Fruit fly (Drosophila melanogaster) whole organism, embryonic: Measurements from ENCODE around the gene CG15643.

ENCODE experiments used
- Atf6 ChIP-seq: fragments of 200-800 bp; sonication (Bioruptor generic); IDR thresholded peaks from 2 replicates; pipeline ENCODE4 v1.3.6; 2022; ENCODE audit warnings: missing biosample characterization, missing genetic modification characterization
- B-H1 ChIP-seq: fragments of 200-800 bp; sonication (Bioruptor generic); IDR thresholded peaks from 3 replicates; pipeline ENCODE4 v1.3.6; 2022; ENCODE audit warnings: missing biosample characterization, missing genetic modification characterization
- C15 ChIP-seq: fragments of 200-800 bp; sonication (Bioruptor generic); IDR thresholded peaks from 3 replicates; pipeline ENCODE4 v1.3.6; 2022; ENCODE audit warnings: missing biosample characterization, missing genetic modification characterization
- CG10267 ChIP-seq: fragments of 200-800 bp; sonication (Bioruptor generic); optimal IDR thresholded peaks from 2 replicates; lab custom pipeline; 2018; ENCODE audit warnings: missing biosample characterization, mild to moderate bottlenecking, missing genetic modification characterization, moderate library complexity
- CG10366 ChIP-seq: fragments of 200-800 bp; sonication (Bioruptor generic); IDR thresholded peaks from 2 replicates; pipeline ENCODE4 v1.3.6; 2022; ENCODE audit warnings: missing biosample characterization, missing genetic modification characterization
- CG12299 ChIP-seq: fragments of 200-800 bp; sonication (Bioruptor generic); optimal IDR thresholded peaks from 2 replicates; lab custom pipeline; 2018; ENCODE audit warnings: missing biosample characterization, mild to moderate bottlenecking, missing genetic modification characterization
- CG14441 ChIP-seq: fragments of 200-800 bp; sonication (Bioruptor generic); IDR thresholded peaks from 2 replicates; pipeline ENCODE4 v1.3.6; 2022; ENCODE audit warnings: missing biosample characterization, missing genetic modification characterization
- CG15011 ChIP-seq: fragments of 200-800 bp; sonication (Bioruptor generic); optimal IDR thresholded peaks from 3 replicates; lab custom pipeline; 2018; ENCODE audit warnings: missing biosample characterization, mild to moderate bottlenecking, missing genetic modification characterization
- CG15269 ChIP-seq: fragments of 200-800 bp; sonication (Bioruptor generic); optimal IDR thresholded peaks from 2 replicates; lab custom pipeline; 2018; ENCODE audit warnings: missing biosample characterization, mild to moderate bottlenecking, missing genetic modification characterization, moderate library complexity
- CG16813 ChIP-seq: fragments of 200-800 bp; sonication (Bioruptor generic); IDR thresholded peaks from 3 replicates; pipeline ENCODE4 v1.3.6; 2022; ENCODE audit warnings: missing biosample characterization, missing genetic modification characterization; ENCODE audit not compliant: partially characterized antibody
- CG17802 ChIP-seq: fragments of 200-800 bp; sonication (Bioruptor generic); optimal IDR thresholded peaks from 2 replicates; lab custom pipeline; 2018; ENCODE audit warnings: missing biosample characterization, mild to moderate bottlenecking, missing genetic modification characterization, moderate library complexity
- CG1792 ChIP-seq: fragments of 200-800 bp; sonication (Bioruptor generic); optimal IDR thresholded peaks from 2 replicates; lab custom pipeline; 2016; ENCODE audit warnings: missing biosample characterization, missing genetic modification characterization
- CG18262 ChIP-seq: fragments of 200-800 bp; optimal IDR thresholded peaks from 3 replicates; lab custom pipeline; 2019; ENCODE audit warnings: missing biosample characterization, mild to moderate bottlenecking, missing genetic modification characterization, moderate library complexity
- CG6272 ChIP-seq: fragments of 200-800 bp; sonication (Bioruptor generic); IDR thresholded peaks from 2 replicates; pipeline ENCODE4 v1.3.6; 2022; ENCODE audit warnings: missing biosample characterization, missing genetic modification characterization
- CG6689 ChIP-seq: fragments of 200-800 bp; sonication (Bioruptor generic); IDR thresholded peaks from 2 replicates; pipeline ENCODE4 v1.3.6; 2022; ENCODE audit warnings: missing biosample characterization, missing genetic modification characterization
- CG6791 ChIP-seq: fragments of 200-800 bp; sonication (Bioruptor generic); IDR thresholded peaks from 3 replicates; pipeline ENCODE4 v1.3.6; 2022; ENCODE audit warnings: missing biosample characterization, missing genetic modification characterization; ENCODE audit not compliant: partially characterized antibody
- CG7745 ChIP-seq: fragments of 200-800 bp; sonication (Bioruptor generic); optimal IDR thresholded peaks from 2 replicates; lab custom pipeline; 2018; ENCODE audit warnings: missing biosample characterization, mild to moderate bottlenecking, missing genetic modification characterization, moderate library complexity
- CG8359 ChIP-seq: fragments of 200-800 bp; sonication (Bioruptor generic); optimal IDR thresholded peaks from 2 replicates; lab custom pipeline; 2017; ENCODE audit warnings: missing biosample characterization, mild to moderate bottlenecking, missing genetic modification characterization, borderline replicate concordance
- CG8765 ChIP-seq: fragments of 200-800 bp; sonication (Bioruptor generic); IDR thresholded peaks from 2 replicates; pipeline ENCODE4 v1.3.6; 2022; ENCODE audit warnings: missing biosample characterization, missing genetic modification characterization
- CG9797 ChIP-seq: fragments of 200-800 bp; sonication (Bioruptor generic); optimal IDR thresholded peaks from 3 replicates; lab custom pipeline; 2018; ENCODE audit warnings: missing biosample characterization, mild to moderate bottlenecking, missing genetic modification characterization
- CkIIα-i1 ChIP-seq: fragments of 200-800 bp; sonication (Bioruptor generic); IDR thresholded peaks from 2 replicates; pipeline ENCODE4 v1.3.6; 2022; ENCODE audit warnings: missing biosample characterization, missing genetic modification characterization
- Dll ChIP-seq: fragments of 200-800 bp; sonication (Bioruptor generic); IDR thresholded peaks from 4 replicates; pipeline ENCODE4 v1.3.6; 2022; ENCODE audit warnings: missing biosample characterization, missing genetic modification characterization; ENCODE audit not compliant: partially characterized antibody
- Dref ChIP-seq: fragments of 200-800 bp; sonication (Bioruptor generic); IDR thresholded peaks from 2 replicates; pipeline ENCODE4 v1.3.6; 2022; ENCODE audit warnings: missing biosample characterization, missing genetic modification characterization
- GATAe ChIP-seq: fragments of 200-800 bp; sonication (Bioruptor generic); conservative IDR thresholded peaks from 2 replicates; pipeline ENCODE4 v1.3.6; 2022; ENCODE audit warnings: missing biosample characterization, missing genetic modification characterization
- H2.0 ChIP-seq: fragments of 200-800 bp; sonication (Bioruptor generic); IDR thresholded peaks from 2 replicates; pipeline ENCODE4 v1.3.6; 2022; ENCODE audit warnings: missing biosample characterization, missing genetic modification characterization
- HLH3B ChIP-seq: fragments of 200-800 bp; sonication (Bioruptor generic); IDR thresholded peaks from 2 replicates; pipeline ENCODE4 v1.3.6; 2022; ENCODE audit warnings: missing biosample characterization, missing genetic modification characterization
- Hr3 ChIP-seq: fragments of 200-800 bp; sonication (Bioruptor generic); optimal IDR thresholded peaks from 3 replicates; lab custom pipeline; 2016; ENCODE audit warnings: missing biosample characterization, missing genetic modification characterization
- Hr51 ChIP-seq, 2 experiments: fragments of 200-800 bp; sonication (Bioruptor generic); optimal IDR thresholded peaks; 2 replicates in 1 of 2; 3 replicates in 1 of 2; lab custom pipeline; 2016 to 2018; ENCODE audit warnings: missing biosample characterization in 2 of 2, missing genetic modification characterization in 2 of 2, mild to moderate bottlenecking in 1 of 2, moderate library complexity in 1 of 2
- Nf-YB ChIP-seq: fragments of 200-800 bp; sonication (Bioruptor generic); optimal IDR thresholded peaks from 3 replicates; lab custom pipeline; 2019; ENCODE audit warnings: missing biosample characterization, mild to moderate bottlenecking, missing genetic modification characterization, moderate library complexity
- Nf-YC ChIP-seq: fragments of 200-800 bp; optimal IDR thresholded peaks from 3 replicates; lab custom pipeline; 2019; ENCODE audit warnings: missing biosample characterization, mild to moderate bottlenecking, missing genetic modification characterization, moderate library complexity
- Oli ChIP-seq: fragments of 200-800 bp; sonication (Bioruptor generic); optimal IDR thresholded peaks from 2 replicates; lab custom pipeline; 2018; ENCODE audit warnings: missing biosample characterization, mild to moderate bottlenecking, missing genetic modification characterization, moderate library complexity
- Pdp1 ChIP-seq, 2 experiments: fragments of 200-800 bp; sonication (Bioruptor generic); optimal IDR thresholded peaks; 3 replicates each; lab custom pipeline; 2016; ENCODE audit warnings: missing biosample characterization in 2 of 2, missing genetic modification characterization in 2 of 2, mild to moderate bottlenecking in 1 of 2, moderate library complexity in 1 of 2
- Stat92E ChIP-seq, 3 experiments: fragments of >200 bp in 2 of 3; fragments of 200-800 bp in 1 of 3; sonication (Bioruptor generic) in 1 of 3; optimal IDR thresholded peaks; 2 replicates each; lab custom pipeline; 2017 to 2019; ENCODE audit warnings: missing biosample characterization in 3 of 3, missing genetic modification characterization in 3 of 3, mild to moderate bottlenecking in 1 of 3, moderate library complexity in 1 of 3
- ab ChIP-seq: fragments of 200-800 bp; sonication (Bioruptor generic); optimal IDR thresholded peaks from 2 replicates; lab custom pipeline; 2016; ENCODE audit warnings: missing biosample characterization, missing genetic modification characterization
- ara ChIP-seq: fragments of 200-800 bp; sonication (Bioruptor generic); IDR thresholded peaks from 2 replicates; pipeline ENCODE4 v1.3.6; 2022; ENCODE audit warnings: missing biosample characterization, missing genetic modification characterization
- ash1 ChIP-seq: fragments of 200-800 bp; sonication (Bioruptor generic); optimal IDR thresholded peaks from 2 replicates; lab custom pipeline; 2018; ENCODE audit warnings: missing biosample characterization, mild to moderate bottlenecking, missing genetic modification characterization
- dmrt11E ChIP-seq: fragments of 200-800 bp; sonication (Bioruptor generic); optimal IDR thresholded peaks from 3 replicates; lab custom pipeline; 2018; ENCODE audit warnings: missing biosample characterization, mild to moderate bottlenecking, missing genetic modification characterization, moderate library complexity
- emc ChIP-seq: fragments of 200-800 bp; sonication (Bioruptor generic); optimal IDR thresholded peaks from 2 replicates; lab custom pipeline; 2016; ENCODE audit warnings: missing biosample characterization, missing genetic modification characterization
- hb ChIP-seq: fragments of 200-800 bp; sonication (Bioruptor generic); IDR thresholded peaks from 3 replicates; pipeline ENCODE4 v1.3.6; 2022; ENCODE audit warnings: missing biosample characterization, missing genetic modification characterization; ENCODE audit not compliant: partially characterized antibody
- jigr1 ChIP-seq: fragments of 200-800 bp; sonication (Bioruptor generic); IDR thresholded peaks from 3 replicates; pipeline ENCODE4 v1.3.6; 2022; ENCODE audit warnings: missing biosample characterization, missing genetic modification characterization
- phol ChIP-seq: fragments of 200-800 bp; sonication (Bioruptor generic); optimal IDR thresholded peaks from 3 replicates; lab custom pipeline; 2018; ENCODE audit warnings: missing biosample characterization, mild to moderate bottlenecking, missing genetic modification characterization, moderate library complexity
- rib ChIP-seq: fragments of 200-800 bp; sonication (Bioruptor generic); IDR thresholded peaks from 2 replicates; pipeline ENCODE4 v1.3.6; 2022; ENCODE audit warnings: missing biosample characterization, missing genetic modification characterization
- slou ChIP-seq: fragments of 200-800 bp; sonication (Bioruptor generic); optimal IDR thresholded peaks from 3 replicates; lab custom pipeline; 2016; ENCODE audit warnings: missing biosample characterization, missing genetic modification characterization
- so ChIP-seq: fragments of 200-800 bp; sonication (Bioruptor generic); IDR thresholded peaks from 3 replicates; pipeline ENCODE4 v1.3.6; 2022; ENCODE audit warnings: missing biosample characterization, missing genetic modification characterization
- sob ChIP-seq: fragments of 200-800 bp; sonication (Bioruptor generic); IDR thresholded peaks from 2 replicates; pipeline ENCODE4 v1.3.6; 2022; ENCODE audit warnings: missing biosample characterization, missing genetic modification characterization
- stwl ChIP-seq: fragments of 200-800 bp; sonication (Bioruptor generic); optimal IDR thresholded peaks from 3 replicates; lab custom pipeline; 2018; ENCODE audit warnings: missing biosample characterization, mild to moderate bottlenecking, missing genetic modification characterization, moderate library complexity
- vvl ChIP-seq: fragments of 200-800 bp; sonication (Bioruptor generic); IDR thresholded peaks from 2 replicates; pipeline ENCODE4 v1.3.6; 2022; ENCODE audit warnings: missing biosample characterization, missing genetic modification characterization
- wor ChIP-seq: fragments of 200-800 bp; sonication (Bioruptor generic); IDR thresholded peaks from 2 replicates; pipeline ENCODE4 v1.3.6; 2022; ENCODE audit warnings: missing biosample characterization, missing genetic modification characterization
- zen2 ChIP-seq: fragments of 200-800 bp; sonication (Bioruptor generic); IDR thresholded peaks from 3 replicates; pipeline ENCODE4 v1.3.6; 2022; ENCODE audit warnings: missing biosample characterization, missing genetic modification characterization; ENCODE audit not compliant: partially characterized antibody

The CG15643 gene

DNA sequence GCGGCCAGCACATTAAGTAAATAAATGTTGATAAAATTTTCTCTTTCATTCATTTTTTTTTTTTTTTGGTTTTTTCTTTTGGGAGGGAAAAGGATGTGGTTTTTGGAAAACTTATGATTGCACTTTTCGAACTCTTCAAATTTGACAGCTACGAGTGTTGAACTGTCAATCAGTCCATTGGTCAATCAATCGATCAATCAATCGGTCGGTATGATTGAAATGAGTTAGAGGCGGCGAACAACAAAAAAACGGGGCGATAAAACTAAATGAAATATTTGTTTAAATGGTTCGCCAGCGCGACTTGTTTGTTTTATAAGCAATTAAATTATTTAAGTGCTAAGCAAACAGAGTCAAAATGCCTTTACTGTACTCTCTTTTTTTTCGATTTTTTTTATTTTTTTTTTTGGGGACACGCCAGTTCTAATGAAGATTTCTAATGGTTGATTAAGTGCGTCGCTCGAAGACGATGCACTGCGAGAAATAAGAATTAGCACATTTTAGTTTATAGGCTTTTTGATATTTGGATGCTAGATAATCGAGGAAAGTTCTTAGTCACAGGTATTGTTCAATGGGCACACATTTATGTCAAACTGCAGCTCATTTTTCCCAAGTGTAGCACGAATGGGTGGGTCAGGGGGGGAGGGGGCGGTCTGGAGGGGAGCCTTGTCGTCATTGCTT, 47.1 kb upstream of the CG15643 start (continued):
- TF ChIP-seq H2.0, result peak; percentile 54
- peak; percentile 61 to 67 for TF ChIP-seq Pdp1 (GFP tag; optimal IDR thresholded peaks at IDR 0.05; lab: Kevin White, UChicago)
- TF ChIP-seq HLH3B, result peak; percentile 80
- TF ChIP-seq ab (GFP tag; lab: Kevin White, UChicago), result no peak
- TF ChIP-seq Hr3 (GFP tag; lab: Kevin White, UChicago), result peak; percentile 83
- TF ChIP-seq CG8359 (GFP tag; lab: Kevin White, UChicago), result peak; percentile 83
- TF ChIP-seq C15, result no peak
- TF ChIP-seq ash1 (GFP tag; lab: Kevin White, UChicago), result no peak
- TF ChIP-seq phol, result peak; percentile 82
- TF ChIP-seq sob (GFP tag; lab: Robert Waterston, UW), result peak; percentile 82
- peak; percentile 71 for TF ChIP-seq Atf6 (GFP tag; lab: Robert Waterston, UW)
- TF ChIP-seq CG6791 (GFP tag; lab: Robert Waterston, UW), result no peak
- TF ChIP-seq wor (GFP tag; lab: Robert Waterston, UW), result peak; percentile 51
- TF ChIP-seq CkIIα-i1 (GFP tag; lab: Robert Waterston, UW), result peak; percentile 20; the same call in 1 of the 2 replicates
- TF ChIP-seq so (GFP tag; lab: Robert Waterston, UW), result peak; percentile 52; the same call in 1 of the 3 replicates
- TF ChIP-seq ara (GFP tag; lab: Robert Waterston, UW), result peak; percentile 71; the same call in 1 of the 2 replicates
- peak; percentile 55; the same call in 2 of the 3 replicates for TF ChIP-seq B-H1 (GFP tag; lab: Robert Waterston, UW)
- peak; percentile 53 for TF ChIP-seq CG10267 (tag; lab: Kevin White, UChicago)
- TF ChIP-seq rib (GFP tag; lab: Robert Waterston, UW), result no peak
- no peak for TF ChIP-seq CG16813 (GFP tag; lab: Robert Waterston, UW)
- TF ChIP-seq emc, result peak; percentile 45
- no peak for TF ChIP-seq Dref (GFP tag; lab: Robert Waterston, UW)
- TF ChIP-seq CG1792 (GFP tag; lab: Kevin White, UChicago), result peak; percentile 66
- TF ChIP-seq Oli (tag; lab: Kevin White, UChicago), result peak; percentile 85
- TF ChIP-seq CG14441 (GFP tag; lab: Robert Waterston, UW), result peak; percentile 85
- TF ChIP-seq Stat92E (GFP tag; optimal IDR thresholded peaks at IDR 0.05; lab: Kevin White, UChicago), result peak in 1 of 3 experiments; percentile 4
- TF ChIP-seq CG15269 (tag; lab: Kevin White, UChicago), result peak; percentile 81
- no peak for TF ChIP-seq CG8765 (GFP tag; lab: Robert Waterston, UW)
- TF ChIP-seq vvl (GFP tag; lab: Robert Waterston, UW), result peak; percentile 83
- peak; percentile 45 for TF ChIP-seq CG15011 (GFP tag; lab: Kevin White, UChicago)
- TF ChIP-seq Nf-YC, result peak; percentile 29
- peak; percentile 81 for TF ChIP-seq CG10366 (GFP tag; lab: Robert Waterston, UW)
- TF ChIP-seq CG18262 (tag; lab: Kevin White, UChicago), result peak; percentile 82
- TF ChIP-seq zen2, result no peak
- no peak for TF ChIP-seq Dll (GFP tag; lab: Robert Waterston, UW)
- TF ChIP-seq dmrt11E (tag; lab: Kevin White, UChicago), result peak; percentile 74
- peak; percentile 67 for TF ChIP-seq CG6272 (GFP tag; lab: Robert Waterston, UW)
- TF ChIP-seq stwl (tag; lab: Kevin White, UChicago), result no peak
- no peak for TF ChIP-seq CG7745
- TF ChIP-seq Hr51 (GFP tag; optimal IDR thresholded peaks at IDR 0.05; lab: Kevin White, UChicago), result peak; percentile 47 to 80
- peak; percentile 45 for TF ChIP-seq CG12299
- peak; percentile 62 for TF ChIP-seq Nf-YB (GFP tag; lab: Kevin White, UChicago)
- no peak for TF ChIP-seq CG9797 (GFP tag; lab: Kevin White, UChicago)
- TF ChIP-seq hb (GFP tag; lab: Robert Waterston, UW), result no peak
- TF ChIP-seq jigr1 (GFP tag; lab: Robert Waterston, UW), result peak; percentile 69; the same call in 2 of the 3 replicates
- TF ChIP-seq CG6689, result peak; percentile 84
- peak; percentile 6 for TF ChIP-seq slou (GFP tag; lab: Kevin White, UChicago)
- TF ChIP-seq CG17802 (tag; lab: Kevin White, UChicago), result peak; percentile 73
- TF ChIP-seq GATAe (GFP tag; lab: Robert Waterston, UW), result peak; percentile 58; the same call in 1 of the 2 replicates
